Fruit fly (Drosophila melanogaster) ovary, adult (tissue): ENCODE data around the gene CG11583.

Experiments used
- CG17801 ChIP-seq: fragments of 200-800 bp; optimal IDR thresholded peaks from 2 replicates; lab custom pipeline; 2019; ENCODE audit warnings: missing biosample characterization, mild to moderate bottlenecking, missing genetic modification characterization, moderate library complexity; ENCODE audit not compliant: partially characterized antibody

CG11583 gene

DNA sequence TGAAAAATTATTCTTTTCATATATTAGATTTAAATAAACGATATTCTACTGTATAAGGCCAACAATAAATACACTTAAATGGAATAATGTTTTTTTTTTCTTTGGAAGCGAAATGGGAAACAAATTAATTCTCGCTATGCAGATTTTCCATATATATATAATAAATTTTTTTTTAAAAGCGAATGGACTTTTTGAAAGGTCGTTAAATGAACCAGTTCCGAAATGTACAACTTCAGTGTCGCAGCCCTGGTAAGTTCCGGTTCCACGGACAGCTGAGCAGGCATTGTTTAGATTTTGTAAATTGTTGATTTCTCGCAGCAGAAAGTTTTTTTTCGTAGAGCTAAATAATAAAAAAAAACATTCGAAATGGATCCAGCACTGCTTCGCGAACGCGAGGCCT is 4.2 kb upstream of the CG11583 start, which contains the start of gene TfIIEbeta:
Gene TfIIEbeta (plus strand): TSS at position 255 of the 400 bp plus-strand sequence.
- TF ChIP-seq CG17801 (GFP tag; lab: Kevin White, UChicago): no peak

DNA sequence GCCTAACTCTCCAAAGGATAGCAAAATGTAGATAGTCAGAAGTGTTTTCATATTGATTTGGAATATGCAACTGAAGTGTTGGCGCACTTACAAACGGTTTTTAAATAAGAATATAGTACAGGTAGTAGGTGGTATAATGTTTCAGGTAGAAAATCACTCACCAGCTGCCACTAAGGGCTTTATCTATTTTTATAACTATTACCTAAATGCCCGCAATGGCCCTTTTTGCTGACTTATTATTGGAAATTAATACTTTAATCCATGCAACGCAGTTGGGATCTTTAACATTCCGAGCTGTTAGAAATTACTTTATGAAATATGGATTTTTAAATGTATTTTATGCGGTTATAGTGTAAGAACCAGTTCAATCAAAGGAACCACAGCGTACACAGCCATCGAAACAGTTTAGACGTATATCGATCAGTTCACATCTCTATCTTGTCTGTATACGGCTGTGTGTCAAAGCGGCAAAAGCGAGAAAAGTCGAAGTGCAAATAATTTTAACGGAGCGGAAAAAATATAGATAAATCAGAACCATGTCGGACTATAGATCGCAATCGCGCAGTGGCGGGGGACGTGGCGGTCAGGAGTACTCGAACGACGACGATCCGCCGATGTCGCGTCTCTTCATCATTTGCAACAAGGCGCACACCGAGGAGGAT is 942 bp upstream of the CG11583 start, which contains the start of the genes srw and CG1316:
Gene srw (minus strand): TSS at position 51 of the 662 bp plus-strand sequence.
Gene CG1316 (plus strand): TSS at position 424 of the 662 bp plus-strand sequence.
- peak; percentile 47 for TF ChIP-seq CG17801 (GFP tag; lab: Kevin White, UChicago)

DNA sequence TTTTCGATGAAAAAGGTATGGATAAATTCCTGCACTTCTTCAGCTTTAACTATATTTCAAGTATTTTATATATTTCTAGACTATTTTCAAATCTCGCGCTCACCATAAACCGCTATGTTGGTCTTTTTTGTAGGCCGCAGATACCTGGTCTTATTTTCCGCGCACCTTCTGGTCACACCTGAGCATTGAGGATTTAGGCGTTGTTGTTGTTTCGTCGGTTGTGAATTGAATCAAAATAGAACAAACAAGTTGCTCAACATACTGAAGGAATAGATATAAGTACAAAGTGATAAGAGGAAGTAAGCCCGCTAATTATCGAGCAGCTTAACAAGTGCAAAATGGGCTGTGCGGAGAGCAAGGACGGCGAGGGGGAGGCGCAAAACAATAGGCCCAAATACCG is 4.8 kb downstream of the CG11583 start, which contains the start of gene Ctl1:
Gene Ctl1 (plus strand): TSS at position 167 of the 400 bp plus-strand sequence.
- no peak for TF ChIP-seq CG17801 (GFP tag; lab: Kevin White, UChicago)

DNA sequence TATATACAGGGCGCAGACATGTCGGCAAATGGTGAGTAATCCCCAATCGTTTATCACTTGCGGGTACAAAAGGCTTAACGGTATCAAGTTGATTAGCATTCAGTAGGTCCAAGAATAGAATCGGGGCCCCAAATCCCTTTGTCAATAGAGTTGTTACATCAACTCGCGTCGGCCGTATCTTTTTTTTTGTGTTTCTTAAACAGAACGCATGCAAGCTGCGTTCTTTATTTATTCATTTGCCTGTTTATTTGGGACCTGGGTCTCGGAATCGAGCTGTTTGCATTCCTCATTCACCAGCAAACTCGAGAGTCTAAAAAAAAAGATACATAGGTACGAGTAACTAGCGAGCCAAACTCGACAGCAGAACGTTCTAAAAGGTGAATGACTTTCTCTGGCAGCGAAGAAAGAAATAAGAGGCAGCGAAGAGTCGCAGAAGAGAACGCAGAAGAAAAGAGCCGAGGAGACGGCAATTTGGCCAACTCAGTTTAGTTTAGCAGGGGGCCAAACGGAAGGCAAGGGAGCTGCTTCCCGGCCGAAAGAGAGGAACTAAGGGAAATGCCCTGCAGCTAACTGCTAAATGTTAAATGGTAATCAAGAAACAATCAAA is 10.3 kb downstream of the CG11583 start:
- no peak for TF ChIP-seq CG17801 (GFP tag; lab: Kevin White, UChicago)

DNA sequence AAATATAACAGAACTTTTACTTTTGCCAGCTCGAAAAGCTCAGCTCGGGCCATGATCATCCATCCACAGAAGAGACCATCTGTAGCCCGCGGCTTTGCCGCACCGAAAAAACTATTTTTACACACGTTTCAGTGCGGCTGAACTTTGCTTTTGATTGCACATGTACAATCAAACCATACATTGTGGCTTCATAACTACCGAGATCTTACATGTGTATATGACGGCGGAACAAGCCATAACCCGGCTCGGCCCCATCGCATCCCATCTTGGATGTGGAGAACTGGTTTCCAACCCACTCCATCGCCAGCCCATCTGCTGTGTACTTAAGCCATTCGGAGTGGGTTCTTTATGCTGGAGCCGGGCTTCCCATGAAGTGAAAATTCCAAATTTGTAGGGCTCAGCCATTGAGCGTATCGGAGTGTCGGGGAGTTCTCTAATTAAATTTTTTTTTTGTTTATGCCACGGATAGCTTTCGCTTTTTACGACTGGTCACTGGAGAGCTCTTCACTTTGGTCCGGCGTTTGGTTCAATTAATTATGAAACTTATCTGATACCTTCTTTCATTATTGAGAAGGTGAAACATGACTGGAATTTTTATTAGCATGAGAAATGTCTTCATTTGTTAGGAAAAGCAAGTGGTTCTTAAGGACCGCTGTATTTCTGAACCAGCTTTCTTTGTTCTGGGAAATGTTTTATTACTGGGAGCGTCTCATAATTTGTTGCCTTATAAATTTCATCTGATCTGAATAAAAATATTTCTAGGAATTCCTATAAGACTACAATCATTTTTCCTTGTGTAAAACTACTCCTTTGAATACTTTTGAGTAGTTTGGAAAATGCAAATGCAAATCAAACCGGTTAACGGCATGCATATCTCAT is 11.4 kb downstream of the CG11583 start:
- TF ChIP-seq CG17801 (GFP tag; lab: Kevin White, UChicago): no peak

DNA sequence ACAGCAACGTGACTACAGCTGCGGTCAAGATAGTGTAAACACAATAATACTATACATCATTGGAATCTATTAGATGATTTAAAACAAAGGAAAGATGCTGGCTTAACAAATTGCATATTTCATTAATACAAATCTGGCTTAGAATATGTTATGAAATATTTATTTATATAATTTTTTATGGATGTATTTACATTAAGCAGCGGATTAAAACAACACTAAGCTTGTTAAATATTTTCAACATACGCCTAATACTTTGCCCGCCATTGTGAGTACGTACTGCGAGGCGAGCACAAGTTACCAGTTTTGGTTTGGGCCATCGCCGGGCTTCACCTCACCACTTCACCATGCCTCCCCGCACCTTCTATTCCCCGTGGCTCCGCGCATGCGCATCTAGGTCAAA is 12.7 kb downstream of the CG11583 start:
- TF ChIP-seq CG17801 (GFP tag; lab: Kevin White, UChicago): no peak

DNA sequence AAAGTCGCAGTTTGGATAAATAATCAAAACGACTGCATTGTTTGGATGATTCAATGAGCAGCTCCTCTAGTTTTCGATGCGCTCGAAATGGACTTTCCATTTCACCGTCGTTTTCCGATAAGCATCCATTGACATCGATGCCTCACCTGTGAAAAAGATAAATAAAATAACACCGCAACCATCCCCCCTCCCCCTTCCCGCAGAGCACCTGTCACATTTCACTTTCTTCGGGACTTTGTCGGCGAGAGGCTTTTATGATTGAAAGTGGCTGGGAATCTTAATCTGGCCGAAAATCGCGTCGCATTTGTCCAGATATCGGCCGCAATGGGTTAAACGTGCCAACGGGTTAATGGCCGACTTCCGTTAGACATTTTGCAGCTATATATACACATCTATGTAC is 13.4 kb downstream of the CG11583 start:
- TF ChIP-seq CG17801 (GFP tag; lab: Kevin White, UChicago): no peak

DNA sequence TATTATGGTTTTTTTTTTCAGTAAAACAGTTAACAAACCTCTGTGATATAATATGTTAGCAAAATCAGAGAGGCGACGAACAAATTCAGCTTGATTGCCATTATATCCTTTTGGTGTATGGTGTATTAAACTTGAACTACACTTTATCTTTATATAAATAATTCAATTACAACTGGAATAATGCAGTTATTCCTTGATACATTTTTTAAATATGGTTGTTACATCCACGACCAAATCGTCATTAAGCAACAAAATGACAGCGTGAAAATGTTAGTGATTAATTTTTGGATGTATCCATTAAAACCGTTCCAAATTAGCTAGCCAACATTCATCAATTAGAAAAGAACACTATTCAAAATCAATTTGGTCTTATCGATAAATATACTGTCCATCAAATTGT is 15.2 kb downstream of the CG11583 start, which contains the start of gene CG33764:
Gene CG33764 (minus strand): TSS at position 101 of the 400 bp plus-strand sequence.
- no peak for TF ChIP-seq CG17801 (GFP tag; lab: Kevin White, UChicago)

DNA sequence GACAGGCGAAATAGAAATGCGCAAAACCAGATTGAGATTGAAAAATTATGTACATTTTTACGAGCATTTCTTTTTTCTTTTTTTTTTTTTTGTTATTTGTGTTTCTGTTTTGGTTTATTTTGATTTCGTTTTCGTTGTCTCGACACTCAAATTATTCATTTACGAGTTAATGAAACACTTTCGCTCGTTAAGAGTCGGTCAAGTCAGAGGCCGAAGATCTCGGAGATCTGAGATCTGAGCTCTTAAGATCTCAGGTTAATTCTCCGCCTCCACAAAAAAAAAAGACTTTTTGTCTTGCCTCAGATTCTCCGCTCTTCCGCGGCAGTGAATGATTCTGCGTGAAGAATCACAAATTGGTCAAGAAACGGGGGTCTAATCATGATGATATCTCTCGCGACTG is 16.8 kb downstream of the CG11583 start:
- TF ChIP-seq CG17801 (GFP tag; lab: Kevin White, UChicago): no peak

DNA sequence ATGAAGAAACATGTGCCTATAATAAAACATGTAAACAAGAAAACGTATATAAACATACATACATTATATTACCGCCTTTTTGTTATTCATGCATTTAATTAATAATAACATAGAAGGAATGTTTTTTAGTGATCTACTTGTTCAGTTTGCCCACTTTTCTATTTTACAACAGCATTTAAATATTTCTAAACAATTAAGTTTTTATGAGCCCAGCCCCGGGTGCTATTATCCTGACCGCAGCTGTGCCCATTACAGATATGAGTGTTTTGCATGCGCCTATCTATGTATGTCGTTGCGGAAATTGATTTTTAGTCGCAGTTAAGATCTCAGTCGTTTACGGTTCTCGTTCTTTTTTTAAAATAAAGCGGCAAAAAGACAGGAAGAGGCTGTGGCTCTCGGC is 17.7 kb downstream of the CG11583 start:
- TF ChIP-seq CG17801 (GFP tag; lab: Kevin White, UChicago): no peak

DNA sequence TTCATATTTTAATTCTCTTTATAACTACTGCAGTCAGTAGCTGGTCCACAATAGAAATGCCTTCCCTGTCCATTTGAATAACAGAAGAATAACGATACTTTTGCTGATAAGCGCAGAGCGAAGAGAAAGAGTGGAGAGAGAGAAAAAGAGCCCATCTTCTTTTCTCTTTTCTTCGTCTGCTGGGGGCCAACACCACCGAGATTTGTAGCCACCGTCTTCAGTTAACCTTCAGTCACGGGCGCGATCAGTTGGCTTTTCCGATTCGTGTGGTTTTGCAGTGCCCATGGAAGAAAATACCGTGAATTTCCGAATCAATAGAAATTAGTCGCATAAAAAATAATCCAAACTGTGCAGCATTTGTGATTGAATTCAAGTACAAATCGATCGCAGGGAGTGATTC is 19.1 kb downstream of the CG11583 start, which contains the start of gene CG1273:
Gene CG1273 (plus strand): TSS at position 218 of the 400 bp plus-strand sequence.
- no peak for TF ChIP-seq CG17801 (GFP tag; lab: Kevin White, UChicago)

DNA sequence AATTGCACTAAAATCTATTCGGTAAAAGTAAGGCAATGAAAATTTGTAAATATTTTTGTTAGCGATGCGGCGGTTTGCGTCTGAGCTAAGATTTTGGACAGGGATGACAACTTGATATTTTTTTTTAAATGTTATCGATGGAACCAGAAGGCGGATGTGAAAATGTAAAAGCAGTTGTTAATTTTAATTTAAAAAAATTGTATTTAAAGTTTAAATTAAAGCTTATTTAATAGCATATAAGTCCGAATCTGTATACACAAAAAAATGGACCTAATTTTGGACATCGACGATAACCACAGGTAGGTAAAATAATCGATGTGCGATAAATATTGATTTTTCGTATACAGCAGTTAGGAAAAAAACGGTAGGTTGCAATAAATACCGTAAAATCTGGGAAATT is 20.2 kb downstream of the CG11583 start, which contains the start of the genes CG11586 and VhaM9.7-a:
Gene CG11586 (minus strand): TSS at position 87 of the 400 bp plus-strand sequence.
Gene VhaM9.7-a (plus strand): TSS at position 322 of the 400 bp plus-strand sequence.
- peak; percentile 15 for TF ChIP-seq CG17801 (GFP tag; lab: Kevin White, UChicago)

DNA sequence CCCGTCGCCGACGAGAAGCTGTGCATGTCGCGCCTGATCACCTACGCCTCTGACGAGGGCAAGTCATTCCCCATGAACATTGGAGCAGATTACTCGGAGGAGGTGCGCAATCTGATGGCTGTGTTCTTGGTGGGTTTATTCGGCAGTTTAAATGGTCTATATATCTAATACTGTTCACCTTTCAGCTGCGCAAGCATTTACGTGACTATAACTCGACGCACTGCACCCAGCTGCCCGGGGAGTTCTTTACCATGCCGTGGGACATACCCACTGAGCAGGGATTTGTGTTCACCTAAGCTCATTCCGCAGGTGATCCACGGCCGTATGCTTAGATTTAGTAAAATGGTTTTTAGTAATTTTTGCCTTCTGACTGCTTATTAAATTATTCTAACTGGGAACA is 21.4 kb downstream of the CG11583 start:
- no peak for TF ChIP-seq CG17801 (GFP tag; lab: Kevin White, UChicago)

DNA sequence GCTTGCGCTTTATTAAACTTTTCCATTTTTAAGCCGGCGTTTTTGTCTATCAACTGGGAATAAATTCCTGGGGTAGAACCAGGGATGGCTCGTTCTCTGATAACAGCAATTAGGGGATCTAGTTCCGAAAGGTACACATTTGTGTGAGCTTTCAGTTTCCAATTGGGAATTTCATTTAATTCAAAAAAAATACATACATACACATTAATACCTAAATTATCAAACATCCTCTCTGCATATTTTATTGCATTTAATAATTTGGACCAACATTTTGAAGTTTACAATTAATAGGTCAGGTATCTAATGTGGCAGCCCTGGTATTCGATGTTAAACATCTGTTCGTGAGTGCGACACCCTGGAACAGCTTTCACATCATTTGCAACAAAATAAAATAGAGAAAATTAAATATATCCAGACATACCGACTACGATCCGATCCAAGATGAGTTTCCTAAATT is 23.5 kb downstream of the CG11583 start, which contains the start of the genes CG15011 and CG1309:
Gene CG15011 (minus strand): TSS at position 51 of the 457 bp plus-strand sequence.
Gene CG1309 (plus strand): TSS at position 329 of the 457 bp plus-strand sequence.
- TF ChIP-seq CG17801 (GFP tag; lab: Kevin White, UChicago): peak; percentile 83
